Worm (Caenorhabditis elegans) whole organism, mixed stage, embryonic: ENCODE measurements around the gene mnk-1.

Source experiments
- M03D4.4 ChIP-seq: sonication (generic microtip); optimal IDR thresholded peaks from 2 replicates; lab custom pipeline; 2017; ENCODE audit warnings: mild to moderate bottlenecking, missing genetic modification characterization, missing compliant biosample characterization
- bed-3 ChIP-seq: fragments of 200-800 bp; sonication (Bioruptor generic); optimal IDR thresholded peaks from 3 replicates; lab custom pipeline; 2018; ENCODE audit warnings: mild to moderate bottlenecking, missing genetic modification characterization, moderate library complexity, missing compliant biosample characterization
- blmp-1 ChIP-seq: fragments of 150-350 bp; optimal IDR thresholded peaks from 2 replicates; lab custom pipeline; 2014; ENCODE audit warnings: missing biosample characterization, missing genetic modification characterization
- ceh-39 ChIP-seq: fragments of 150-350 bp; optimal IDR thresholded peaks from 2 replicates; lab custom pipeline; 2014; ENCODE audit warnings: missing biosample characterization, missing genetic modification characterization
- ceh-43 ChIP-seq: fragments of 200-800 bp; sonication (Bioruptor generic); optimal IDR thresholded peaks from 2 replicates; lab custom pipeline; 2018; ENCODE audit warnings: mild to moderate bottlenecking, missing genetic modification characterization, moderate library complexity, missing compliant biosample characterization
- ceh-83 ChIP-seq: fragments of 200-800 bp; sonication (Bioruptor generic); optimal IDR thresholded peaks from 2 replicates; lab custom pipeline; 2018; ENCODE audit warnings: mild to moderate bottlenecking, missing genetic modification characterization, missing compliant biosample characterization
- ces-1 ChIP-seq: fragments of 150-350 bp; optimal IDR thresholded peaks from 2 replicates; lab custom pipeline; 2014; ENCODE audit warnings: missing biosample characterization, missing genetic modification reagents, missing genetic modification characterization
- cnd-1 ChIP-seq: fragments of 200-800 bp; sonication (Bioruptor generic); optimal IDR thresholded peaks from 2 replicates; lab custom pipeline; 2018; ENCODE audit warnings: mild to moderate bottlenecking, missing genetic modification characterization, missing compliant biosample characterization
- drap-1 ChIP-seq: fragments of 200-800 bp; sonication (Bioruptor generic); optimal IDR thresholded peaks from 3 replicates; lab custom pipeline; 2018; ENCODE audit warnings: mild to moderate bottlenecking, missing genetic modification characterization, missing compliant biosample characterization
- elt-1 ChIP-seq: sonication (generic microtip); optimal IDR thresholded peaks from 2 replicates; lab custom pipeline; 2017; ENCODE audit warnings: missing genetic modification characterization, mild to moderate bottlenecking, missing compliant biosample characterization, antibody characterized with exemption, moderate library complexity, borderline replicate concordance; ENCODE audit not compliant: insufficient read depth
- elt-3 ChIP-seq: fragments of 150-350 bp; optimal IDR thresholded peaks from 2 replicates; lab custom pipeline; 2014; ENCODE audit warnings: missing biosample characterization, missing genetic modification characterization
- flh-1 ChIP-seq: fragments of 200-800 bp; sonication (Bioruptor generic); optimal IDR thresholded peaks from 2 replicates; lab custom pipeline; 2018; ENCODE audit warnings: mild to moderate bottlenecking, missing genetic modification characterization, moderate library complexity, missing compliant biosample characterization
- ham-2 ChIP-seq: fragments of 200-800 bp; sonication (Bioruptor generic); optimal IDR thresholded peaks from 2 replicates; lab custom pipeline; 2018; ENCODE audit warnings: mild to moderate bottlenecking, missing genetic modification characterization, missing compliant biosample characterization
- hlh-1 ChIP-seq: fragments of 150-350 bp; optimal IDR thresholded peaks from 2 replicates; lab custom pipeline; 2014; ENCODE audit warnings: missing biosample characterization, missing genetic modification reagents, missing genetic modification characterization
- lin-13 ChIP-seq: fragments of 150-350 bp; optimal IDR thresholded peaks from 2 replicates; lab custom pipeline; 2014; ENCODE audit warnings: missing biosample characterization, missing genetic modification characterization
- lsy-2 ChIP-seq: fragments of 150-350 bp; optimal IDR thresholded peaks from 2 replicates; lab custom pipeline; 2014; ENCODE audit warnings: missing biosample characterization, missing genetic modification characterization
- mab-5 ChIP-seq: fragments of 150-350 bp; optimal IDR thresholded peaks from 2 replicates; lab custom pipeline; 2014; ENCODE audit warnings: missing biosample characterization, missing genetic modification characterization
- mep-1 ChIP-seq: fragments of 150-350 bp; optimal IDR thresholded peaks from 2 replicates; lab custom pipeline; 2017; ENCODE audit warnings: missing biosample characterization, missing genetic modification reagents, missing genetic modification characterization, inconsistent platforms
- mls-2 ChIP-seq: sonication (generic microtip); optimal IDR thresholded peaks from 2 replicates; lab custom pipeline; 2016; ENCODE audit warnings: mild to moderate bottlenecking, missing genetic modification characterization, moderate library complexity, missing compliant biosample characterization
- nhr-12 ChIP-seq: fragments of 150-350 bp; optimal IDR thresholded peaks from 2 replicates; lab custom pipeline; 2014; ENCODE audit warnings: missing biosample characterization, missing genetic modification characterization
- nhr-2 ChIP-seq: fragments of 150-350 bp; optimal IDR thresholded peaks from 2 replicates; lab custom pipeline; 2014; ENCODE audit warnings: missing biosample characterization, missing genetic modification characterization
- nhr-237 ChIP-seq: fragments of 150-350 bp; optimal IDR thresholded peaks from 2 replicates; lab custom pipeline; 2014; ENCODE audit warnings: missing biosample characterization, missing genetic modification characterization
- nhr-28 ChIP-seq: fragments of 150-350 bp; optimal IDR thresholded peaks from 2 replicates; lab custom pipeline; 2014; ENCODE audit warnings: missing biosample characterization, missing genetic modification characterization
- nhr-76 ChIP-seq: sonication (generic microtip); optimal IDR thresholded peaks from 2 replicates; lab custom pipeline; 2017; ENCODE audit warnings: missing biosample characterization, missing genetic modification characterization
- pha-4 ChIP-seq: fragments of 150-350 bp; optimal IDR thresholded peaks from 2 replicates; lab custom pipeline; 2018; ENCODE audit warnings: missing biosample characterization, missing genetic modification reagents, missing genetic modification characterization
- sem-2 ChIP-seq: fragments of 200-800 bp; sonication (Bioruptor generic); optimal IDR thresholded peaks from 2 replicates; lab custom pipeline; 2018; ENCODE audit warnings: mild to moderate bottlenecking, missing genetic modification characterization, missing compliant biosample characterization
- snpc-4 ChIP-seq: fragments of 150-350 bp; optimal IDR thresholded peaks from 2 replicates; lab custom pipeline; 2014; ENCODE audit warnings: missing biosample characterization, missing genetic modification characterization
- sptf-1 ChIP-seq: sonication (generic microtip); optimal IDR thresholded peaks from 2 replicates; lab custom pipeline; 2017; ENCODE audit warnings: mild to moderate bottlenecking, missing genetic modification characterization, moderate library complexity, missing compliant biosample characterization
- tbx-8 ChIP-seq: fragments of 200-800 bp; sonication (Bioruptor generic); optimal IDR thresholded peaks from 2 replicates; lab custom pipeline; 2018; ENCODE audit warnings: mild to moderate bottlenecking, missing genetic modification characterization, moderate library complexity, missing compliant biosample characterization
- unc-120 ChIP-seq: sonication (generic microtip); optimal IDR thresholded peaks from 2 replicates; lab custom pipeline; 2017; ENCODE audit warnings: missing genetic modification characterization, missing compliant biosample characterization; ENCODE audit not compliant: poor library complexity, severe bottlenecking
- unc-39 ChIP-seq: fragments of 150-350 bp; optimal IDR thresholded peaks from 2 replicates; lab custom pipeline; 2014; ENCODE audit warnings: missing biosample characterization, missing genetic modification characterization
- unc-62 ChIP-seq: fragments of 150-350 bp; optimal IDR thresholded peaks from 2 replicates; lab custom pipeline; 2014; ENCODE audit warnings: missing biosample characterization, missing genetic modification reagents, missing genetic modification characterization
- zip-8 ChIP-seq: fragments of 150-350 bp; optimal IDR thresholded peaks from 2 replicates; lab custom pipeline; 2014; ENCODE audit warnings: missing biosample characterization, missing genetic modification characterization
- ztf-11 ChIP-seq: fragments of 150-350 bp; optimal IDR thresholded peaks from 2 replicates; lab custom pipeline; 2014; ENCODE audit warnings: missing biosample characterization, missing genetic modification characterization

mnk-1 gene

ce11 chrII:10570302-10570701 lies 15.5 kb upstream of the mnk-1 start, which contains the start of gene txt-13:
TSS of gene txt-13 (plus strand) at chrII:10570602.
- TF ChIP-seq ceh-43 (GFP tag; lab: Kevin White, UChicago): no peak
- TF ChIP-seq hlh-1 (tag; lab: Kevin White, UChicago): no peak
- no peak for TF ChIP-seq elt-1 (tag; lab: Kevin White, UChicago)
- TF ChIP-seq bed-3 (GFP tag; lab: Kevin White, UChicago): no peak
- TF ChIP-seq drap-1 (GFP tag; lab: Kevin White, UChicago): no peak
- no peak for TF ChIP-seq zip-8 (tag; lab: Kevin White, UChicago)
- TF ChIP-seq pha-4 (tag; lab: Kevin White, UChicago): no peak
- TF ChIP-seq nhr-76 (tag; lab: Kevin White, UChicago): no peak

ce11 chrII:10569498-10569897 lies 14.7 kb upstream of the mnk-1 start:
- TF ChIP-seq hlh-1 (tag; lab: Kevin White, UChicago) (peak; percentile 76), pha-4 (tag; lab: Kevin White, UChicago) (no peak), nhr-237 (no peak), nhr-2 (tag; lab: Kevin White, UChicago) (no peak), lsy-2 (tag; lab: Kevin White, UChicago) (no peak)
- TF ChIP-seq, all 35 proteins: peak for 1

- TF ChIP-seq ham-2 (GFP tag; lab: Kevin White, UChicago): no peak
- no peak for TF ChIP-seq bed-3 (GFP tag; lab: Kevin White, UChicago)
- no peak for TF ChIP-seq hlh-1 (tag; lab: Kevin White, UChicago)
- TF ChIP-seq ceh-83 (GFP tag; lab: Kevin White, UChicago): no peak
- no peak for TF ChIP-seq cnd-1 (tag; lab: Kevin White, UChicago)
- TF ChIP-seq M03D4.4 (tag; lab: Kevin White, UChicago): no peak
- TF ChIP-seq sptf-1: no peak
- TF ChIP-seq unc-62 (GFP tag; lab: Kevin White, UChicago): no peak
- TF ChIP-seq elt-1 (tag; lab: Kevin White, UChicago): no peak
- TF ChIP-seq flh-1 (GFP tag; lab: Kevin White, UChicago): no peak
- no peak for TF ChIP-seq nhr-28 (tag; lab: Kevin White, UChicago)
- TF ChIP-seq nhr-237: no peak
- TF ChIP-seq mab-5 (tag; lab: Kevin White, UChicago): no peak
- TF ChIP-seq lsy-2 (tag; lab: Kevin White, UChicago): no peak
- no peak for TF ChIP-seq elt-3 (tag; lab: Kevin White, UChicago)
- no peak for TF ChIP-seq snpc-4 (tag; lab: Kevin White, UChicago)
- no peak for TF ChIP-seq ceh-43 (GFP tag; lab: Kevin White, UChicago)
- TF ChIP-seq zip-8 (tag; lab: Kevin White, UChicago): no peak
- no peak for TF ChIP-seq sem-2
- no peak for TF ChIP-seq drap-1 (GFP tag; lab: Kevin White, UChicago)
These were observed 11.6 kb upstream of the mnk-1 start for ce11 chrII:10566458-10566857.

ce11 chrII:10564578-10564977 lies 9.7 kb upstream of the mnk-1 start, which contains the start of the genes C06A1.6 and C06A1.7:
TSS of gene C06A1.6 (minus strand) at chrII:10564678.
TSS of gene C06A1.7 (plus strand) at chrII:10564891.
- TF ChIP-seq nhr-76 (tag; lab: Kevin White, UChicago) (no peak), unc-120 (tag; lab: Kevin White, UChicago) (no peak), flh-1 (GFP tag; lab: Kevin White, UChicago) (no peak), elt-3 (tag; lab: Kevin White, UChicago) (no peak), nhr-12 (tag; lab: Kevin White, UChicago) (no peak), unc-62 (GFP tag; lab: Kevin White, UChicago) (no peak), ham-2 (GFP tag; lab: Kevin White, UChicago) (no peak), ztf-11 (no peak), mab-5 (tag; lab: Kevin White, UChicago) (no peak), snpc-4 (tag; lab: Kevin White, UChicago) (no peak), ceh-83 (GFP tag; lab: Kevin White, UChicago) (no peak)

ce11 chrII:10563368-10563767 lies 8.5 kb upstream of the mnk-1 start, which contains the start of gene cdc-48.1:
TSS of gene cdc-48.1 (minus strand) at chrII:10563407.
- TF ChIP-seq nhr-28 (tag; lab: Kevin White, UChicago) (peak; percentile 87), tbx-8 (GFP tag; lab: Kevin White, UChicago) (peak; percentile 72), mls-2 (peak; percentile 89), M03D4.4 (tag; lab: Kevin White, UChicago) (peak; percentile 92), ham-2 (GFP tag; lab: Kevin White, UChicago) (peak; percentile 84), nhr-12 (tag; lab: Kevin White, UChicago) (peak; percentile 68), unc-120 (tag; lab: Kevin White, UChicago) (peak; percentile 91), snpc-4 (tag; lab: Kevin White, UChicago) (no peak), nhr-237 (peak; percentile 100), hlh-1 (tag; lab: Kevin White, UChicago) (peak; percentile 88), nhr-2 (tag; lab: Kevin White, UChicago) (peak; percentile 74), mab-5 (tag; lab: Kevin White, UChicago) (peak; percentile 84), lin-13 (tag; lab: Kevin White, UChicago) (peak; percentile 100), blmp-1 (tag; lab: Kevin White, UChicago) (peak; percentile 79), bed-3 (GFP tag; lab: Kevin White, UChicago) (peak; percentile 63), nhr-76 (tag; lab: Kevin White, UChicago) (no peak), ces-1 (GFP tag; lab: Kevin White, UChicago) (peak; percentile 98), elt-3 (tag; lab: Kevin White, UChicago) (peak; percentile 85), ceh-83 (GFP tag; lab: Kevin White, UChicago) (peak; percentile 88), pha-4 (tag; lab: Kevin White, UChicago) (peak; percentile 98), lsy-2 (tag; lab: Kevin White, UChicago) (peak; percentile 95), flh-1 (GFP tag; lab: Kevin White, UChicago) (peak; percentile 49), sem-2 (peak; percentile 30), elt-1 (tag; lab: Kevin White, UChicago) (peak; percentile 68), drap-1 (GFP tag; lab: Kevin White, UChicago) (peak; percentile 92), mep-1 (peak; percentile 100), cnd-1 (tag; lab: Kevin White, UChicago) (peak; percentile 96), unc-39 (tag; lab: Kevin White, UChicago) (peak; percentile 36), zip-8 (tag; lab: Kevin White, UChicago) (no peak), unc-62 (GFP tag; lab: Kevin White, UChicago) (peak; percentile 97), ceh-39 (tag; lab: Kevin White, UChicago) (peak; percentile 99)
